Worm (Caenorhabditis elegans) whole organism, L4 larva: Measurements from ENCODE around the gene T19C3.5.

Experiments used
- F37D6.2 ChIP-seq: sonication (generic microtip); optimal IDR thresholded peaks from 2 replicates; lab custom pipeline; 2016; ENCODE audit warnings: mild to moderate bottlenecking, missing genetic modification characterization, missing compliant biosample characterization
- F44E2.7 ChIP-seq: fragments of 200-800 bp; sonication (Bioruptor generic); IDR thresholded peaks from 2 replicates; pipeline ENCODE4 v2.1.2; 2022; ENCODE audit warnings: missing genetic modification characterization, missing compliant biosample characterization
- F49E8.2 ChIP-seq: sonication (generic microtip); optimal IDR thresholded peaks from 2 replicates; lab custom pipeline; 2016; ENCODE audit warnings: missing compliant biosample characterization, mild to moderate bottlenecking, missing genetic modification characterization, borderline replicate concordance
- T20F7.1 ChIP-seq: fragments of 200-800 bp; sonication (Bioruptor generic); optimal IDR thresholded peaks from 2 replicates; lab custom pipeline; 2018; ENCODE audit warnings: mild to moderate bottlenecking, missing genetic modification characterization, missing compliant biosample characterization
- T26A8.4 ChIP-seq: fragments of 200-800 bp; sonication (Bioruptor generic); IDR thresholded peaks from 2 replicates; pipeline ENCODE4 v1.3.6; 2022; ENCODE audit warnings: missing genetic modification characterization, missing compliant biosample characterization
- Y105C5A.15 ChIP-seq: fragments of 200-800 bp; sonication (Bioruptor generic); IDR thresholded peaks from 2 replicates; pipeline ENCODE4 v1.3.6; 2022; ENCODE audit warnings: missing genetic modification characterization, missing compliant biosample characterization
- aha-1 ChIP-seq: fragments of 150-350 bp; peaks from one replicate; lab custom pipeline; 2014; ENCODE audit warnings: missing biosample characterization, missing genetic modification characterization
- ama-1 ChIP-seq: fragments of 150-350 bp; optimal IDR thresholded peaks from 2 replicates; lab custom pipeline; 2014; ENCODE audit warnings: inconsistent platforms, mixed read lengths
- arid-1 ChIP-seq: fragments of 200-800 bp; sonication (Bioruptor generic); conservative IDR thresholded peaks from 2 replicates; pipeline ENCODE4 v1.3.6; 2022; ENCODE audit warnings: missing genetic modification reagents, missing genetic modification characterization, missing compliant biosample characterization
- ceh-44 ChIP-seq: fragments of 200-800 bp; sonication (Bioruptor generic); IDR thresholded peaks from 2 replicates; pipeline ENCODE4 v1.3.6; 2022; ENCODE audit warnings: missing genetic modification reagents, missing genetic modification characterization, missing compliant biosample characterization
- ceh-62 ChIP-seq: sonication (generic microtip); optimal IDR thresholded peaks from 2 replicates; lab custom pipeline; 2017; ENCODE audit warnings: missing biosample characterization, missing genetic modification characterization
- ceh-82 ChIP-seq: sonication (generic microtip); optimal IDR thresholded peaks from 2 replicates; lab custom pipeline; 2017; ENCODE audit warnings: missing biosample characterization, missing genetic modification characterization
- cey-2 ChIP-seq: sonication (generic microtip); optimal IDR thresholded peaks from 3 replicates; lab custom pipeline; 2017; ENCODE audit warnings: missing genetic modification characterization, mild to moderate bottlenecking, missing compliant biosample characterization, antibody characterized with exemption, borderline replicate concordance; ENCODE audit not compliant: insufficient read depth
- daf-8 ChIP-seq: fragments of 200-800 bp; sonication (Bioruptor generic); IDR thresholded peaks from 2 replicates; pipeline ENCODE4 v1.3.6; 2022; ENCODE audit warnings: missing genetic modification characterization, missing compliant biosample characterization
- dpl-1 ChIP-seq: fragments of 150-350 bp; optimal IDR thresholded peaks from 2 replicates; lab custom pipeline; 2014; ENCODE audit warnings: missing biosample characterization, missing genetic modification reagents, missing genetic modification characterization
- fkh-10 ChIP-seq: fragments of 150-350 bp; optimal IDR thresholded peaks from 2 replicates; lab custom pipeline; 2014; ENCODE audit warnings: missing biosample characterization, missing genetic modification reagents, missing genetic modification characterization
- hlh-30 ChIP-seq: sonication (generic microtip); optimal IDR thresholded peaks from 2 replicates; lab custom pipeline; 2017; ENCODE audit warnings: antibody characterized with exemption, mild to moderate bottlenecking, missing genetic modification characterization, missing compliant biosample characterization; ENCODE audit not compliant: insufficient read depth
- lin-15B ChIP-seq: fragments of 150-350 bp; sonication (generic microtip); optimal IDR thresholded peaks from 3 replicates; lab custom pipeline; 2014; ENCODE audit warnings: missing biosample characterization, missing genetic modification characterization
- lin-29 ChIP-seq: fragments of 200-800 bp; sonication (Bioruptor generic); IDR thresholded peaks from 2 replicates; pipeline ENCODE4 v1.3.6; 2022; ENCODE audit warnings: missing genetic modification reagents, missing genetic modification characterization, missing compliant biosample characterization
- madf-5 ChIP-seq, 2 experiments: fragments of 200-800 bp; sonication (Bioruptor generic); IDR thresholded peaks; 2 replicates each; pipeline ENCODE4 v1.3.6; 2022; ENCODE audit warnings: missing compliant biosample characterization in 2 of 2, missing genetic modification characterization in 2 of 2
- madf-9 ChIP-seq: fragments of 200-800 bp; sonication (Bioruptor generic); conservative IDR thresholded peaks from 2 replicates; pipeline ENCODE4 v1.3.6; 2022; ENCODE audit warnings: missing genetic modification reagents, missing genetic modification characterization, missing compliant biosample characterization
- mdl-1 ChIP-seq, 2 experiments: fragments of 150-350 bp in 1 of 2; sonication (generic microtip) in 1 of 2; optimal IDR thresholded peaks; 2 replicates each; lab custom pipeline; 2014 to 2017; ENCODE audit warnings: missing biosample characterization in 2 of 2, missing genetic modification characterization in 2 of 2
- mdt-29 ChIP-seq: fragments of 200-800 bp; sonication (Bioruptor generic); IDR thresholded peaks from 2 replicates; pipeline ENCODE4 v1.3.6; 2022; ENCODE audit warnings: missing genetic modification reagents, missing genetic modification characterization, missing compliant biosample characterization
- mep-1 ChIP-seq: fragments of 150-350 bp; sonication (generic microtip); optimal IDR thresholded peaks from 3 replicates; lab custom pipeline; 2014; ENCODE audit warnings: missing biosample characterization, missing genetic modification characterization
- mxl-3 ChIP-seq: fragments of 200-800 bp; sonication (Bioruptor generic); optimal IDR thresholded peaks from 2 replicates; lab custom pipeline; 2018; ENCODE audit warnings: mild to moderate bottlenecking, missing genetic modification characterization, missing compliant biosample characterization
- nhr-25 ChIP-seq: sonication (generic microtip); optimal IDR thresholded peaks from 2 replicates; lab custom pipeline; 2017; ENCODE audit warnings: missing genetic modification characterization, mild to moderate bottlenecking, missing compliant biosample characterization, antibody characterized with exemption, moderate library complexity, borderline replicate concordance; ENCODE audit not compliant: insufficient read depth
- nhr-28 ChIP-seq: fragments of 150-350 bp; optimal IDR thresholded peaks from 2 replicates; lab custom pipeline; 2014; ENCODE audit warnings: missing biosample characterization, missing genetic modification characterization
- php-3 ChIP-seq: fragments of 200-800 bp; sonication (Bioruptor generic); IDR thresholded peaks from 2 replicates; pipeline ENCODE4 v1.3.6; 2022; ENCODE audit warnings: missing genetic modification reagents, missing genetic modification characterization, missing compliant biosample characterization
- pqm-1 ChIP-seq: sonication (generic microtip); optimal IDR thresholded peaks from 2 replicates; lab custom pipeline; 2017; ENCODE audit warnings: missing biosample characterization, missing genetic modification characterization
- rbr-2 ChIP-seq: sonication (generic microtip); optimal IDR thresholded peaks from 2 replicates; lab custom pipeline; 2016; ENCODE audit warnings: missing genotype, missing genetic modification characterization, missing compliant biosample characterization
- saeg-2 ChIP-seq: fragments of 200-800 bp; sonication (Bioruptor generic); IDR thresholded peaks from 2 replicates; pipeline ENCODE4 v1.3.6; 2022; ENCODE audit warnings: missing genetic modification reagents, missing genetic modification characterization, missing compliant biosample characterization
- set-16 ChIP-seq: fragments of 200-800 bp; sonication (Bioruptor generic); IDR thresholded peaks from 2 replicates; pipeline ENCODE4 v1.3.6; 2022; ENCODE audit warnings: missing genetic modification reagents, missing genetic modification characterization, missing compliant biosample characterization
- tag-97 ChIP-seq: fragments of 200-800 bp; sonication (Bioruptor generic); IDR thresholded peaks from 2 replicates; pipeline ENCODE4 v1.3.6; 2022; ENCODE audit warnings: missing genetic modification characterization, missing compliant biosample characterization
- tra-1 ChIP-seq: fragments of 200-800 bp; sonication (Bioruptor generic); IDR thresholded peaks from 2 replicates; pipeline ENCODE4 v1.3.6; 2022; ENCODE audit warnings: missing genetic modification reagents, missing genetic modification characterization, missing compliant biosample characterization
- unc-39 ChIP-seq: sonication (generic microtip); optimal IDR thresholded peaks from 2 replicates; lab custom pipeline; 2017; ENCODE audit warnings: missing biosample characterization, missing genetic modification characterization
- unc-62 ChIP-seq, 3 experiments: fragments of 150-350 bp in 1 of 3; sonication (generic microtip); optimal IDR thresholded peaks in 2 of 3; peaks in 1 of 3; 1 replicate in 1 of 3; 2 replicates in 2 of 3; lab custom pipeline; 2014 to 2017; ENCODE audit warnings: missing biosample characterization in 3 of 3, missing genetic modification characterization in 3 of 3, missing genetic modification reagents in 3 of 3, missing genotype in 1 of 3
- vab-7 ChIP-seq: fragments of 200-800 bp; sonication (Bioruptor generic); IDR thresholded peaks from 2 replicates; pipeline ENCODE4 v1.3.6; 2022; ENCODE audit warnings: missing genetic modification reagents, missing genetic modification characterization, missing compliant biosample characterization
- zip-2 ChIP-seq: fragments of 150-350 bp; optimal IDR thresholded peaks from 2 replicates; lab custom pipeline; 2014; ENCODE audit warnings: missing biosample characterization, missing genetic modification characterization
- ztf-11 ChIP-seq: fragments of 150-350 bp; optimal IDR thresholded peaks from 2 replicates; lab custom pipeline; 2014; ENCODE audit warnings: missing biosample characterization, missing genetic modification characterization
- ztf-7 ChIP-seq: fragments of 150-350 bp; optimal IDR thresholded peaks from 2 replicates; lab custom pipeline; 2014; ENCODE audit warnings: missing biosample characterization, missing genetic modification characterization

Gene T19C3.5

ce11 chrIII:665173-665757 is 37.5 kb upstream of the T19C3.5 start, which contains the start of gene C09F5.3:
TSS of gene C09F5.3 (minus strand) at chrIII:665266.
- TF ChIP-seq cey-2 (tag; lab: Kevin White, UChicago) (no peak), vab-7 (0 out of 2 replicates have a peak, but pooled peaks have one; percentile 20), set-16 (GFP tag; lab: Robert Waterston, UW) (0 out of 2 replicates have a peak, but pooled peaks have one; percentile 21), ceh-62 (tag; lab: Kevin White, UChicago) (no peak), dpl-1 (GFP tag; lab: Kevin White, UChicago) (no peak), arid-1 (GFP tag; lab: Robert Waterston, UW) (no peak), aha-1 (tag; lab: Kevin White, UChicago) (peak; percentile 66), ztf-7 (tag; lab: Kevin White, UChicago) (no peak)

DNA sequence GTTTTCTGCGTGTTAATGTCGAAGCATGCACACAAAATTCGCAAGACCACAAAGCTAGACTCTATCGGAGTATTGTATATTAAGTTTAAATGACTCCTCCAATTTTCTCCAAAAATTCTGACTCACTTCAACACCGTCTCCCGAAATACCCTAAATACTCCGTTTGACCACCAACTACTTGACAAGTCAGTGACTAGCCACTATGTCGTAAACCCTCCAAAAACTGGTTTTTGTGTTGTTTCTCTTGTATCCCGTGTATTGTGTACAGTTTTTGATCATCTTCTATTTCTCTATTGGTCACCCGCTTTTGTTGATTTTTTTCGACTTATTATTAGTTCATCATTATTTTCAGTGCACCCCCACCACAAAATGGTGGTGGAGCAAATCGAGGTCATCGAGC is 30.6 kb upstream of the T19C3.5 start, which contains the start of gene C09F5.1:
C09F5.1 (plus strand) TSS at position 353 of the 400 bp plus-strand sequence.
- TF ChIP-seq pqm-1 (no peak), nhr-28 (tag; lab: Kevin White, UChicago) (peak; percentile 50), saeg-2 (GFP tag; lab: Robert Waterston, UW) (no peak)

DNA sequence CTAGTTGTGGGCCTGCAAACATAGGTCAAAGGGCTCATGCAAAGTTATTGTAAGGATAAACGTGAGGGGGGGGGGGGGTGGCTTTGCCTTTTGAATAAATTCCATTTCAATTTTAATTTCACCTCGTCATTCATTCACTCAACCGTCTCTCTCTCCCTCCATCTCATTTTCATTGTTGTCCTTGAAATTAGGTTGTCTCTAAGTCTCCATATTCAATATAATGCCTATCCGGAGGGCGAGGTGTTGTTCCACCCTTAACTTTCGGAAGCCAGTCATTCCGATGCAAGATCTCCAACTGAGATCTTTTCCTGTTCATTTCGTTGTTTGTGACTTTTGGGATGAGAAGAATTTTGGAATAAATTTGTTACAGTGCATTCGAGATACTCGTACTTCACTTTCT is 29.5 kb upstream of the T19C3.5 start:
- TF ChIP-seq aha-1 (tag; lab: Kevin White, UChicago) (peak; percentile 1), unc-62 (GFP tag; optimal IDR thresholded peaks at IDR 0.05 in 1 of 2; lab: Kevin White, UChicago) (peak in 1 of 2 experiments; percentile 76), unc-62 (tag; optimal IDR thresholded peaks at IDR 0.05; lab: Kevin White, UChicago) (no peak), tra-1 (GFP tag; lab: Robert Waterston, UW) (no peak), nhr-25 (tag; lab: Kevin White, UChicago) (peak; percentile 23), mep-1 (tag; lab: Kevin White, UChicago) (no peak)

- TF ChIP-seq F44E2.7 (GFP tag; lab: Robert Waterston, UW): no peak
- TF ChIP-seq Y105C5A.15 (GFP tag; lab: Robert Waterston, UW): no peak
- no peak for TF ChIP-seq mdl-1 (tag; optimal IDR thresholded peaks at IDR 0.05; lab: Kevin White, UChicago)
- no peak for TF ChIP-seq T20F7.1
- TF ChIP-seq zip-2 (tag; lab: Kevin White, UChicago): no peak
- no peak for TF ChIP-seq ceh-62 (tag; lab: Kevin White, UChicago)
- no peak for TF ChIP-seq lin-29 (GFP tag; lab: Robert Waterston, UW)
- TF ChIP-seq T26A8.4 (GFP tag; lab: Robert Waterston, UW): no peak
- no peak for TF ChIP-seq rbr-2 (tag; lab: Kevin White, UChicago)
- no peak for TF ChIP-seq madf-5 (GFP tag; IDR thresholded peaks at IDR 0.05; lab: Robert Waterston, UW)
- TF ChIP-seq daf-8 (GFP tag; lab: Robert Waterston, UW): no peak
- no peak for TF ChIP-seq unc-39 (tag; lab: Kevin White, UChicago)
- TF ChIP-seq mdt-29: no peak
- TF ChIP-seq ama-1 (lab: Kevin White, UChicago): no peak
- TF ChIP-seq F49E8.2 (tag; lab: Kevin White, UChicago): no peak
- no peak for TF ChIP-seq ceh-82 (tag; lab: Kevin White, UChicago)
- no peak for TF ChIP-seq ceh-44 (GFP tag; lab: Robert Waterston, UW)
- TF ChIP-seq dpl-1 (GFP tag; lab: Kevin White, UChicago): no peak
- no peak for TF ChIP-seq arid-1 (GFP tag; lab: Robert Waterston, UW)
- TF ChIP-seq, all 104 proteins: peak for 0
Observed at ce11 chrIII:656660-657059, 28.9 kb upstream of the T19C3.5 start.

DNA sequence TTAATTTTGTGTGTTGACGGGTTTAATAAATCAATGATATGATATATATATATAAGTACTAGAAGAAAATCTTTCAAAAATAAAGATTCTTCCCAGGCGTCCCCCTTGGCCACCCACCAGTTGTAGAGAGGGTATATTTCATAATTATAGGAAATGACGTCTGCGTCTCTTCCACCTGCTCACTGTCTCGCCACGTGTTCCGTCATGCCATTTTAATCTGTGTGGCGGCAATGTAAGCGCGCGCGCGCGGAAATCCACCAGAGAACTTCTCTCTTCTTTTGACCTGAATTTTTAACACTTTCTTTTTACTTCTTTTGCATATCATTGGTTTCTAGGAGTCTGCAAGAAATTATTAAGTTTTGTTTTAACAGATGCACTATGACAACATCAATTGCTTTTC is 26.6 kb upstream of the T19C3.5 start:
- TF ChIP-seq mxl-3 (GFP tag; lab: Kevin White, UChicago) (peak; percentile 42), madf-9 (GFP tag; lab: Robert Waterston, UW) (0 out of 2 replicates have a peak, but pooled peaks have one; percentile 46), T26A8.4 (GFP tag; lab: Robert Waterston, UW) (no peak), madf-5 (GFP tag; IDR thresholded peaks at IDR 0.05; lab: Robert Waterston, UW) (no peak), fkh-10 (GFP tag; lab: Kevin White, UChicago) (no peak), tag-97 (GFP tag; lab: Robert Waterston, UW) (no peak), hlh-30 (tag; lab: Kevin White, UChicago) (peak; percentile 76), mdl-1 (tag; optimal IDR thresholded peaks at IDR 0.05; lab: Kevin White, UChicago) (peak in 1 of 2 experiments; percentile 21), F49E8.2 (tag; lab: Kevin White, UChicago) (no peak), F37D6.2 (tag; lab: Kevin White, UChicago) (no peak), ztf-11 (tag; lab: Kevin White, UChicago) (no peak), rbr-2 (tag; lab: Kevin White, UChicago) (no peak), lin-15B (tag; lab: Kevin White, UChicago) (no peak), tra-1 (GFP tag; lab: Robert Waterston, UW) (no peak), php-3 (GFP tag; lab: Robert Waterston, UW) (no peak)
